In genomic region chrX:5205561-5205960, ce11 we compare ENCODE assay signal across 4 worm cellular contexts.
TF ChIP-seq lines count a peak whose summit lies in the region.

H28G03.2 (plus strand) TSS chrX:5205760.

TF ChIP-seq in whole organism, L2 larva, 48 proteins besides CTCF, POLR2A, EP300 and RAD21:
- TF ChIP-seq nhr-129 (tag; optimal IDR thresholded peaks at IDR 0.05; lab: Kevin White, UChicago), result peak; percentile 22
- TF ChIP-seq gmeb-1 (tag; optimal IDR thresholded peaks at IDR 0.05; lab: Kevin White, UChicago), result no peak
- TF ChIP-seq sma-9 (GFP tag; optimal IDR thresholded peaks at IDR 0.05; lab: Kevin White, UChicago), result peak; percentile 18
- TF ChIP-seq sma-9 (tag; optimal IDR thresholded peaks at IDR 0.05; lab: Kevin White, UChicago), result no peak
- TF ChIP-seq mbf-1 (tag; optimal IDR thresholded peaks at IDR 0.05; lab: Kevin White, UChicago), result no peak
- TF ChIP-seq nhr-77 (tag; optimal IDR thresholded peaks at IDR 0.05; lab: Kevin White, UChicago), result no peak

TF ChIP-seq in whole organism, L4 larva, 104 proteins besides CTCF, POLR2A, EP300 and RAD21 (continues in another document):
- no peak for TF ChIP-seq daf-16 (GFP tag; optimal IDR thresholded peaks at IDR 0.05; lab: Kevin White, UChicago)
- peak; percentile 30 for TF ChIP-seq daf-16 (tag; optimal IDR thresholded peaks at IDR 0.05; lab: Kevin White, UChicago)
- TF ChIP-seq F44E2.7 (GFP tag; IDR thresholded peaks at IDR 0.05; lab: Robert Waterston, UW), result no peak
- no peak for TF ChIP-seq lin-15B (tag; optimal IDR thresholded peaks at IDR 0.05; lab: Kevin White, UChicago)
- TF ChIP-seq lir-3 (tag; optimal IDR thresholded peaks at IDR 0.05; lab: Kevin White, UChicago), result no peak
- TF ChIP-seq daf-19 (GFP tag; conservative IDR thresholded peaks at IDR 0.05; lab: Robert Waterston, UW), result no peak
- TF ChIP-seq jun-1 (tag; optimal IDR thresholded peaks at IDR 0.05; lab: Kevin White, UChicago), result no peak
- no peak for TF ChIP-seq ceh-62 (tag; optimal IDR thresholded peaks at IDR 0.05; lab: Kevin White, UChicago)
- TF ChIP-seq ceh-32 (tag; optimal IDR thresholded peaks at IDR 0.05; lab: Kevin White, UChicago; ENCODE audit: poor library complexity), result no peak
- TF ChIP-seq nhr-10 (tag; optimal IDR thresholded peaks at IDR 0.05; lab: Kevin White, UChicago), result no peak
- TF ChIP-seq hlh-11 (tag; optimal IDR thresholded peaks at IDR 0.05; lab: Kevin White, UChicago), result peak; percentile 21
- peak; percentile 15 for TF ChIP-seq aha-1 (tag; lab: Kevin White, UChicago)
- no peak for TF ChIP-seq nhr-11 (tag; optimal IDR thresholded peaks at IDR 0.05; lab: Kevin White, UChicago)
- no peak; the same call in 1 of the 2 replicates for TF ChIP-seq dmd-6 (GFP tag; IDR thresholded peaks at IDR 0.05; lab: Robert Waterston, UW)
- no peak for TF ChIP-seq zip-11 (GFP tag; IDR thresholded peaks at IDR 0.05; lab: Robert Waterston, UW)
- TF ChIP-seq ztf-7 (tag; optimal IDR thresholded peaks at IDR 0.05; lab: Kevin White, UChicago), result no peak
- TF ChIP-seq cey-2 (tag; optimal IDR thresholded peaks at IDR 0.05; lab: Kevin White, UChicago; ENCODE audit: borderline replicate concordance, insufficient read depth), result no peak
- no peak for TF ChIP-seq mdt-29 (GFP tag; IDR thresholded peaks at IDR 0.05; lab: Robert Waterston, UW)
- TF ChIP-seq rbr-2 (tag; optimal IDR thresholded peaks at IDR 0.05; lab: Kevin White, UChicago), result no peak
- peak in 1 of 2 experiments; percentile 82 for TF ChIP-seq hif-1 (tag; optimal IDR thresholded peaks at IDR 0.05; lab: Kevin White, UChicago)
- 0 out of 2 replicates have a peak, but pooled peaks have one; percentile 15 for TF ChIP-seq set-16 (GFP tag; IDR thresholded peaks at IDR 0.05; lab: Robert Waterston, UW)
- TF ChIP-seq nhr-28 (tag; optimal IDR thresholded peaks at IDR 0.05; lab: Kevin White, UChicago), result peak; percentile 20
- TF ChIP-seq daf-12 (tag; optimal IDR thresholded peaks at IDR 0.05; lab: Kevin White, UChicago), result no peak
- no peak for TF ChIP-seq ZK546.5 (tag; optimal IDR thresholded peaks at IDR 0.05; lab: Kevin White, UChicago)
- TF ChIP-seq mes-2 (tag; optimal IDR thresholded peaks at IDR 0.05; lab: Kevin White, UChicago; ENCODE audit: poor library complexity, severe bottlenecking), result peak; percentile 79
- no peak for TF ChIP-seq zip-2 (tag; optimal IDR thresholded peaks at IDR 0.05; lab: Kevin White, UChicago)
- TF ChIP-seq tag-97 (GFP tag; IDR thresholded peaks at IDR 0.05; lab: Robert Waterston, UW), result no peak
- TF ChIP-seq ctbp-1 (GFP tag; IDR thresholded peaks at IDR 0.05; lab: Robert Waterston, UW), result no peak
- no peak for TF ChIP-seq mxl-2 (GFP tag; conservative IDR thresholded peaks at IDR 0.05; lab: Robert Waterston, UW)

TF ChIP-seq in whole organism, late embryonic, 69 proteins besides CTCF, POLR2A, EP300 and RAD21 (continues in another document):
- TF ChIP-seq hlh-15 (tag; optimal IDR thresholded peaks at IDR 0.05; lab: Kevin White, UChicago), result no peak
- no peak for TF ChIP-seq K09A11.1 (tag; optimal IDR thresholded peaks at IDR 0.05; lab: Kevin White, UChicago; ENCODE audit: insufficient read depth)
- no peak for TF ChIP-seq ceh-24 (tag; optimal IDR thresholded peaks at IDR 0.05; lab: Kevin White, UChicago)
- peak; percentile 57 for TF ChIP-seq ceh-2 (tag; optimal IDR thresholded peaks at IDR 0.05; lab: Kevin White, UChicago)
- no peak for TF ChIP-seq zip-5 (tag; optimal IDR thresholded peaks at IDR 0.05; lab: Kevin White, UChicago)
- no peak for TF ChIP-seq ceh-6 (GFP tag; optimal IDR thresholded peaks at IDR 0.05; lab: Kevin White, UChicago)
- no peak for TF ChIP-seq hlh-30 (tag; optimal IDR thresholded peaks at IDR 0.05; lab: Kevin White, UChicago; ENCODE audit: insufficient read depth)
- TF ChIP-seq dmd-4 (tag; optimal IDR thresholded peaks at IDR 0.05; lab: Kevin White, UChicago; ENCODE audit: borderline replicate concordance), result no peak
- TF ChIP-seq ceh-18 (tag; optimal IDR thresholded peaks at IDR 0.05; lab: Kevin White, UChicago), result no peak
- TF ChIP-seq nhr-11 (tag; optimal IDR thresholded peaks at IDR 0.05; lab: Kevin White, UChicago), result no peak
- TF ChIP-seq ceh-34 (tag; optimal IDR thresholded peaks at IDR 0.05; lab: Kevin White, UChicago), result no peak
- peak; percentile 17 for TF ChIP-seq sdc-2 (tag; optimal IDR thresholded peaks at IDR 0.05; lab: Kevin White, UChicago)
- no peak for TF ChIP-seq unc-42 (tag; optimal IDR thresholded peaks at IDR 0.05; lab: Kevin White, UChicago)
- TF ChIP-seq sox-2 (GFP tag; IDR thresholded peaks at IDR 0.05; lab: Robert Waterston, UW), result no peak
- no peak for TF ChIP-seq nhr-232 (tag; optimal IDR thresholded peaks at IDR 0.05; lab: Kevin White, UChicago)
- TF ChIP-seq ceh-9 (tag; optimal IDR thresholded peaks at IDR 0.05; lab: Kevin White, UChicago), result no peak
- no peak for TF ChIP-seq dve-1 (tag; optimal IDR thresholded peaks at IDR 0.05; lab: Kevin White, UChicago)
- no peak for TF ChIP-seq madf-2 (tag; optimal IDR thresholded peaks at IDR 0.05; lab: Kevin White, UChicago)
- TF ChIP-seq lim-6 (tag; optimal IDR thresholded peaks at IDR 0.05; lab: Kevin White, UChicago), result no peak
- no peak for TF ChIP-seq ceh-48 (tag; optimal IDR thresholded peaks at IDR 0.05; lab: Kevin White, UChicago)
- TF ChIP-seq F13H6.1 (tag; optimal IDR thresholded peaks at IDR 0.05; lab: Kevin White, UChicago), result no peak
- no peak for TF ChIP-seq gmeb-2 (tag; optimal IDR thresholded peaks at IDR 0.05; lab: Kevin White, UChicago)
- no peak for TF ChIP-seq lin-11 (tag; optimal IDR thresholded peaks at IDR 0.05; lab: Kevin White, UChicago)
- TF ChIP-seq elt-4 (tag; optimal IDR thresholded peaks at IDR 0.05; lab: Kevin White, UChicago), result no peak
- no peak for TF ChIP-seq eyg-1 (tag; optimal IDR thresholded peaks at IDR 0.05; lab: Kevin White, UChicago)
- no peak for TF ChIP-seq pat-9 (tag; optimal IDR thresholded peaks at IDR 0.05; lab: Kevin White, UChicago)
- no peak for TF ChIP-seq fkh-10 (GFP tag; optimal IDR thresholded peaks at IDR 0.05; lab: Kevin White, UChicago)
- TF ChIP-seq ttx-3 (tag; optimal IDR thresholded peaks at IDR 0.05; lab: Kevin White, UChicago), result no peak
- no peak for TF ChIP-seq unc-3 (GFP tag; conservative IDR thresholded peaks at IDR 0.05; lab: Robert Waterston, UW)
- TF ChIP-seq unc-3 (tag; optimal IDR thresholded peaks at IDR 0.05; lab: Kevin White, UChicago), result no peak
- peak; percentile 33 for TF ChIP-seq ref-2 (tag; optimal IDR thresholded peaks at IDR 0.05; lab: Kevin White, UChicago)
- no peak for TF ChIP-seq ets-4 (tag; optimal IDR thresholded peaks at IDR 0.05; lab: Kevin White, UChicago)
- TF ChIP-seq tbx-7 (tag; optimal IDR thresholded peaks at IDR 0.05; lab: Kevin White, UChicago), result no peak

TF ChIP-seq in whole organism, mixed stage, embryonic, 35 proteins besides CTCF, POLR2A, EP300 and RAD21:
- TF ChIP-seq ceh-39 (tag; optimal IDR thresholded peaks at IDR 0.05; lab: Kevin White, UChicago) (no peak), ham-2 (GFP tag; optimal IDR thresholded peaks at IDR 0.05; lab: Kevin White, UChicago) (peak; percentile 42), nhr-76 (tag; optimal IDR thresholded peaks at IDR 0.05; lab: Kevin White, UChicago) (no peak)
